Worm (Caenorhabditis elegans): ENCODE results near the gene lig-1.

- TF ChIP-seq nhr-237 (tag; optimal IDR thresholded peaks at IDR 0.05) (no peak), unc-62 (GFP tag; optimal IDR thresholded peaks at IDR 0.05) (no peak), drap-1 (GFP tag; optimal IDR thresholded peaks at IDR 0.05) (no peak), ceh-83 (GFP tag; optimal IDR thresholded peaks at IDR 0.05) (no peak), ceh-43 (GFP tag; optimal IDR thresholded peaks at IDR 0.05) (no peak), elt-3 (tag; optimal IDR thresholded peaks at IDR 0.05) (no peak), sem-2 (GFP tag; optimal IDR thresholded peaks at IDR 0.05) (no peak)
Observed at ce11 chrV:10862457-10863097, 48.7 kb downstream of the lig-1 start.
